Fruit fly (Drosophila melanogaster) whole organism, pupa: ENCODE data around the gene CG11970.

Experiments
- CG12605 ChIP-seq: fragments of 200-800 bp; sonication (Bioruptor generic); IDR thresholded peaks from 2 replicates; pipeline ENCODE4 v1.3.6; 2022; ENCODE audit warnings: missing biosample characterization, missing genetic modification characterization
- CG13204 ChIP-seq: fragments of 200-800 bp; sonication (Bioruptor generic); optimal IDR thresholded peaks from 2 replicates; lab custom pipeline; 2018; ENCODE audit warnings: missing biosample characterization, mild to moderate bottlenecking, missing genetic modification characterization, moderate library complexity
- CG17806 ChIP-seq: fragments of 200-800 bp; sonication (Bioruptor generic); optimal IDR thresholded peaks from 2 replicates; lab custom pipeline; 2018; ENCODE audit warnings: missing biosample characterization, mild to moderate bottlenecking, missing genetic modification characterization, moderate library complexity

DNA sequence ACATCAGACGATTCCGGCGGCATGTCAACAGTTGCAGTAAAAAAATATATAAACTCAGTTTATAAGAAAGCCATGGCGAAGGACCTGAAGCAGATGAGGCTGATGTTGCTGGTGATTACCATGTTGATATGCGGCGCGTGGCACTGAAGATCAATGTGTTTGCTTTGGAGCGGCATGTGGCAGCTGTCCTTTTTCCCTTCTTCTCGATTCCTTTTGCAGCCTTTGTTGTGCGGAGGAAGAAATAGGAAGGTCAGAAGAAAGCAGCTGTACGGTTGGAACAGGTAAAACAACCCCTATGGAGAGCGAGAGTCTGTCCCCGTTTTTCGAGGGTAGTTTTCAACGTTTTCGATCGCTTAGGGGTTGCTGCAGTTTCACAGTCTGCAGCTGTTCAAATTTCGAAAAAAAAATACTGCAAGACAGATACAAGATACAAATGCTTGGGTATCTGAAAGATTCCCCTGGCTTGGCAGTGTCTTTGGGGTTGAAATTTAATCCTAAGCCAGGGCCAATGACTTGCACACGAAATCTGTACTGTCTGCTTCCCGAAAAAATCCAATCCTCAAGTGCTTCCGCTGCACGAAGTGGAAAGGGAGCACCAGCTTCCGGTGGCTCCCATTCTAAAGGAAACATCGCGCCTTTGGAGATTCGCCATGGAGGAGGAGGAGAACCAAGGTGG is 40.5 kb downstream of the CG11970 start:
- no peak for TF ChIP-seq CG13204
- TF ChIP-seq CG17806 (tag; lab: Kevin White, UChicago), result no peak
- no peak for TF ChIP-seq CG12605
